Fruit fly (Drosophila melanogaster) whole organism, embryonic: ENCODE results near the gene Fkbp59.
A peak's percentile ranks its signal among the peaks of the same experiment; 100 is the strongest.

Experiments
- CG10321 ChIP-seq: fragments of 200-800 bp; sonication (Bioruptor generic); IDR thresholded peaks from 2 replicates; pipeline ENCODE4 v1.3.6; 2022; ENCODE audit warnings: missing biosample characterization, missing genetic modification characterization
- CG10462 ChIP-seq: fragments of 200-800 bp; sonication (Bioruptor generic); optimal IDR thresholded peaks from 2 replicates; lab custom pipeline; 2016; ENCODE audit warnings: missing biosample characterization, missing genetic modification characterization
- CG10654 ChIP-seq: fragments of 200-800 bp; sonication (Bioruptor generic); optimal IDR thresholded peaks from 2 replicates; lab custom pipeline; 2016; ENCODE audit warnings: missing biosample characterization, missing genetic modification characterization
- CG11093 ChIP-seq: fragments of 200-800 bp; sonication (Bioruptor generic); IDR thresholded peaks from 3 replicates; pipeline ENCODE4 v1.3.6; 2022; ENCODE audit warnings: missing biosample characterization, missing genetic modification characterization
- CG11504 ChIP-seq: fragments of 200-800 bp; sonication (Bioruptor generic); optimal IDR thresholded peaks from 3 replicates; lab custom pipeline; 2019; ENCODE audit warnings: missing biosample characterization, mild to moderate bottlenecking, missing genetic modification characterization, moderate library complexity
- CG11695 ChIP-seq: fragments of 200-800 bp; sonication (Bioruptor generic); IDR thresholded peaks from 3 replicates; pipeline ENCODE4 v1.3.6; 2022; ENCODE audit warnings: missing biosample characterization, missing genetic modification characterization
- CG11696 ChIP-seq: fragments of 200-800 bp; sonication (Bioruptor generic); IDR thresholded peaks from 2 replicates; pipeline ENCODE4 v1.3.6; 2022; ENCODE audit warnings: missing biosample characterization, missing genetic modification characterization
- CG14710 ChIP-seq: fragments of 200-800 bp; sonication (Bioruptor generic); optimal IDR thresholded peaks from 3 replicates; lab custom pipeline; 2019; ENCODE audit warnings: missing biosample characterization, mild to moderate bottlenecking, missing genetic modification characterization, moderate library complexity
- CG15479 ChIP-seq: fragments of 200-800 bp; sonication (Bioruptor generic); optimal IDR thresholded peaks from 3 replicates; lab custom pipeline; 2019; ENCODE audit warnings: missing biosample characterization, mild to moderate bottlenecking, missing genetic modification characterization, moderate library complexity
- CG15514 ChIP-seq: fragments of 200-800 bp; sonication (Bioruptor generic); optimal IDR thresholded peaks from 3 replicates; lab custom pipeline; 2017; ENCODE audit warnings: missing biosample characterization, missing genetic modification characterization, mild to moderate bottlenecking, moderate library complexity, missing genetic modification reagents
- CG16815 ChIP-seq: fragments of 200-800 bp; sonication (Bioruptor generic); optimal IDR thresholded peaks from 3 replicates; lab custom pipeline; 2017; ENCODE audit warnings: missing biosample characterization, mild to moderate bottlenecking, missing genetic modification characterization
- CG16863 ChIP-seq: fragments of 200-800 bp; sonication (Bioruptor generic); optimal IDR thresholded peaks from 3 replicates; lab custom pipeline; 2016; ENCODE audit warnings: missing biosample characterization, missing genetic modification characterization
- CG1792 ChIP-seq: fragments of 200-800 bp; sonication (Bioruptor generic); optimal IDR thresholded peaks from 2 replicates; lab custom pipeline; 2016; ENCODE audit warnings: missing biosample characterization, missing genetic modification characterization
- CG18011 ChIP-seq: fragments of 200-800 bp; sonication (Bioruptor generic); optimal IDR thresholded peaks from 2 replicates; lab custom pipeline; 2017; ENCODE audit warnings: missing biosample characterization, missing genetic modification characterization, mild to moderate bottlenecking, moderate library complexity, missing genotype
- CG2120 ChIP-seq: fragments of 200-800 bp; sonication (Bioruptor generic); optimal IDR thresholded peaks from 3 replicates; lab custom pipeline; 2016; ENCODE audit warnings: missing biosample characterization, missing genetic modification characterization
- CG33213 ChIP-seq: fragments of 200-800 bp; sonication (Bioruptor generic); optimal IDR thresholded peaks from 3 replicates; lab custom pipeline; 2016; ENCODE audit warnings: missing biosample characterization, missing genetic modification characterization
- CG3995 ChIP-seq: fragments of 200-800 bp; sonication (Bioruptor generic); optimal IDR thresholded peaks from 3 replicates; lab custom pipeline; 2016; ENCODE audit warnings: missing biosample characterization, missing genetic modification characterization
- CG8290 ChIP-seq, 3 experiments: fragments of 200-800 bp; sonication (Bioruptor generic); optimal IDR thresholded peaks; 2 replicates each; lab custom pipeline; 2016 to 2019; ENCODE audit warnings: missing biosample characterization in 3 of 3, missing genetic modification characterization in 3 of 3, mild to moderate bottlenecking in 2 of 3, moderate library complexity in 1 of 3
- CG8359 ChIP-seq: fragments of 200-800 bp; sonication (Bioruptor generic); optimal IDR thresholded peaks from 2 replicates; lab custom pipeline; 2017; ENCODE audit warnings: missing biosample characterization, mild to moderate bottlenecking, missing genetic modification characterization, borderline replicate concordance
- CG8478 ChIP-seq: fragments of >200 bp; optimal IDR thresholded peaks from 2 replicates; lab custom pipeline; 2018
- Dek ChIP-seq: fragments of 200-800 bp; sonication (Bioruptor generic); optimal IDR thresholded peaks from 3 replicates; lab custom pipeline; 2019; ENCODE audit warnings: missing biosample characterization, mild to moderate bottlenecking, missing genetic modification characterization, moderate library complexity
- Fer1 ChIP-seq: fragments of 200-800 bp; sonication (Bioruptor generic); optimal IDR thresholded peaks from 2 replicates; lab custom pipeline; 2017; ENCODE audit warnings: missing biosample characterization, mild to moderate bottlenecking, missing genetic modification characterization
- Fer3 ChIP-seq: fragments of 200-800 bp; sonication (Bioruptor generic); optimal IDR thresholded peaks from 2 replicates; lab custom pipeline; 2018; ENCODE audit warnings: missing biosample characterization, mild to moderate bottlenecking, missing genetic modification characterization, moderate library complexity
- HLH4C ChIP-seq: fragments of 200-800 bp; sonication (Bioruptor generic); IDR thresholded peaks from 3 replicates; pipeline ENCODE4 v1.3.6; 2022; ENCODE audit warnings: missing biosample characterization, missing genetic modification characterization; ENCODE audit not compliant: partially characterized antibody
- Hr51 ChIP-seq, 2 experiments: fragments of 200-800 bp; sonication (Bioruptor generic); optimal IDR thresholded peaks; 2 replicates in 1 of 2; 3 replicates in 1 of 2; lab custom pipeline; 2016 to 2018; ENCODE audit warnings: missing biosample characterization in 2 of 2, missing genetic modification characterization in 2 of 2, mild to moderate bottlenecking in 1 of 2, moderate library complexity in 1 of 2
- Kr ChIP-seq: fragments of 200-800 bp; sonication (Bioruptor generic); optimal IDR thresholded peaks from 2 replicates; lab custom pipeline; 2017; ENCODE audit warnings: missing biosample characterization, mild to moderate bottlenecking, missing genetic modification characterization
- Lhr ChIP-seq: fragments of 200-800 bp; sonication (Bioruptor generic); optimal IDR thresholded peaks from 3 replicates; lab custom pipeline; 2017; ENCODE audit warnings: mild to moderate bottlenecking, missing biosample characterization, missing genetic modification reagents, missing genetic modification characterization
- Med ChIP-seq: fragments of 200-800 bp; sonication (Bioruptor generic); peaks from one replicate; lab custom pipeline; 2016; ENCODE audit warnings: missing biosample characterization, missing genetic modification characterization, mild to moderate bottlenecking, inconsistent platforms, moderate library complexity
- Ravus ChIP-seq: fragments of 200-800 bp; sonication (Bioruptor generic); IDR thresholded peaks from 2 replicates; pipeline ENCODE4 v1.3.6; 2022; ENCODE audit warnings: missing biosample characterization, missing genetic modification characterization
- Rfx ChIP-seq: fragments of 200-800 bp; sonication (Bioruptor generic); IDR thresholded peaks from 2 replicates; pipeline ENCODE4 v1.3.6; 2022; ENCODE audit warnings: missing biosample characterization, missing genetic modification characterization
- Sox102F ChIP-seq: fragments of 200-800 bp; sonication (Bioruptor generic); optimal IDR thresholded peaks from 2 replicates; lab custom pipeline; 2018; ENCODE audit warnings: missing biosample characterization, mild to moderate bottlenecking, missing genetic modification characterization, moderate library complexity
- bowl ChIP-seq: fragments of 200-800 bp; sonication (Bioruptor generic); IDR thresholded peaks from 2 replicates; pipeline ENCODE4 v1.3.6; 2022; ENCODE audit warnings: missing biosample characterization, missing genetic modification characterization
- ci ChIP-seq: fragments of 200-800 bp; sonication (Bioruptor generic); IDR thresholded peaks from 3 replicates; pipeline ENCODE4 v1.3.6; 2022; ENCODE audit warnings: missing biosample characterization, missing genetic modification characterization
- dm ChIP-seq: fragments of 200-800 bp; sonication (Bioruptor generic); optimal IDR thresholded peaks from 3 replicates; lab custom pipeline; 2016; ENCODE audit warnings: missing biosample characterization, missing genetic modification characterization
- esg ChIP-seq: fragments of 200-800 bp; sonication (Bioruptor generic); conservative IDR thresholded peaks from 2 replicates; pipeline ENCODE4 v1.3.6; 2022; ENCODE audit warnings: missing biosample characterization, missing genetic modification characterization
- ewg ChIP-seq: fragments of 200-800 bp; sonication (Bioruptor generic); optimal IDR thresholded peaks from 3 replicates; lab custom pipeline; 2017; ENCODE audit warnings: mild to moderate bottlenecking, missing biosample characterization, missing genetic modification reagents, missing genetic modification characterization
- gsb-n ChIP-seq: fragments of 200-800 bp; sonication (Bioruptor generic); optimal IDR thresholded peaks from 3 replicates; lab custom pipeline; 2018; ENCODE audit warnings: missing biosample characterization, mild to moderate bottlenecking, missing genetic modification characterization
- h ChIP-seq: fragments of >200 bp; optimal IDR thresholded peaks from 2 replicates; lab custom pipeline; 2017
- lbe ChIP-seq: fragments of 200-800 bp; sonication (Bioruptor generic); optimal IDR thresholded peaks from 2 replicates; lab custom pipeline; 2016; ENCODE audit warnings: missing biosample characterization, mild to moderate bottlenecking, missing genetic modification characterization
- lov ChIP-seq, 2 experiments: fragments of 200-800 bp in 1 of 2; fragments of >200 bp in 1 of 2; sonication (Bioruptor generic) in 1 of 2; IDR thresholded peaks in 1 of 2; optimal IDR thresholded peaks in 1 of 2; 2 replicates in 1 of 2; 3 replicates in 1 of 2; pipeline versions ENCODE4 v1.3.6 to Lab custom; 2017 to 2022; ENCODE audit warnings: missing biosample characterization in 1 of 2, missing genetic modification characterization in 1 of 2
- mam ChIP-seq: fragments of 200-800 bp; sonication (Bioruptor generic); optimal IDR thresholded peaks from 3 replicates; lab custom pipeline; 2016; ENCODE audit warnings: missing biosample characterization, missing genetic modification characterization
- onecut ChIP-seq: fragments of 200-800 bp; sonication (Bioruptor generic); IDR thresholded peaks from 2 replicates; pipeline ENCODE4 v1.3.6; 2022; ENCODE audit warnings: missing biosample characterization, missing genetic modification characterization
- otp ChIP-seq: fragments of 200-800 bp; sonication (Bioruptor generic); IDR thresholded peaks from 3 replicates; pipeline ENCODE4, ENCODE4 v1.3.6; 2022; ENCODE audit warnings: missing biosample characterization, missing genetic modification characterization
- pho ChIP-seq: fragments of 200-800 bp; sonication (Bioruptor generic); optimal IDR thresholded peaks from 2 replicates; lab custom pipeline; 2016; ENCODE audit warnings: missing biosample characterization, missing genetic modification characterization
- schlank ChIP-seq: fragments of 200-800 bp; sonication (Bioruptor generic); optimal IDR thresholded peaks from 2 replicates; lab custom pipeline; 2018; ENCODE audit warnings: missing biosample characterization, mild to moderate bottlenecking, missing genetic modification characterization
- sens ChIP-seq: fragments of 200-800 bp; sonication (Bioruptor generic); peaks from one replicate; lab custom pipeline; 2016; ENCODE audit warnings: missing biosample characterization, missing genetic modification characterization
- slbo ChIP-seq: fragments of 200-800 bp; sonication (Bioruptor generic); IDR thresholded peaks from 2 replicates; pipeline ENCODE4 v1.3.6; 2022; ENCODE audit warnings: missing biosample characterization, missing genetic modification characterization
- slp2 ChIP-seq: fragments of 200-800 bp; sonication (Bioruptor generic); optimal IDR thresholded peaks from 2 replicates; lab custom pipeline; 2016; ENCODE audit warnings: missing biosample characterization, missing genetic modification characterization
- tgo ChIP-seq: fragments of 200-800 bp; sonication (Bioruptor generic); IDR thresholded peaks from 3 replicates; pipeline ENCODE4 v1.3.6; 2022; ENCODE audit warnings: missing biosample characterization, missing genetic modification characterization
- ttk ChIP-seq: fragments of 200-800 bp; sonication (Bioruptor generic); IDR thresholded peaks from 2 replicates; pipeline ENCODE4 v2.1.2; 2022; ENCODE audit warnings: missing biosample characterization, missing genetic modification characterization
- zfh2 ChIP-seq: fragments of 200-800 bp; sonication (Bioruptor generic); optimal IDR thresholded peaks from 2 replicates; lab custom pipeline; 2016; ENCODE audit warnings: missing biosample characterization, missing genetic modification characterization

The Fkbp59 gene

DNA sequence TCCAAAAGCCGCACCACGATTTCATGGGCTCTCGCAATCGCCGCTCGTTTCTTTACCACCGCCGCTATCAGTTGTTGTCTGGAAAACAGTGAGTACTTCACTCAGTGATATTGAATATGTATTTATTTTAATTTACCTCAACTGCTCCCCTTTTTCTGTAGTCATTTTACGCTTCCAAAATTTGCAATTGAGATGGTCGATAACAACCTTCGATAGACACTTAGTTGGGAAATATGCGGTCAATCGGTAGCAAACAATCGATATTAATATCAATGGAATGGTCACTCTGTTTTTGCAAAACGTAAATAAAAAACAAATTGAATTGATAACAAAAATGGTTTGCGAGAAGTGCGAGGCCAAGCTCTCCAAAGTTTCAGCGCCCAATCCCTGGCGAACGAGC is 2.8 kb downstream of the Fkbp59 start, which contains the start of the genes CG34183 and CG4537 (continued):
- TF ChIP-seq ci (peak; percentile 13; the same call in 1 of the 3 replicates), pho (GFP tag; lab: Kevin White, UChicago) (no peak), Fer3 (no peak), slp2 (GFP tag; lab: Kevin White, UChicago) (no peak), h (lab: Kevin White, UChicago) (no peak), CG14710 (peak; percentile 35), schlank (tag; lab: Kevin White, UChicago) (no peak), Rfx (peak; percentile 39; the same call in 1 of the 2 replicates), tgo (GFP tag; lab: Robert Waterston, UW) (no peak), Kr (GFP tag; lab: Kevin White, UChicago) (no peak), onecut (GFP tag; lab: Robert Waterston, UW) (no peak), bowl (GFP tag; lab: Robert Waterston, UW) (no peak), lov (optimal IDR thresholded peaks at IDR 0.05; lab: Kevin White, UChicago) (no peak), lov (GFP tag; IDR thresholded peaks at IDR 0.05; lab: Robert Waterston, UW) (no peak), gsb-n (no peak), CG16815 (GFP tag; lab: Kevin White, UChicago) (no peak), ewg (GFP tag; lab: Kevin White, UChicago) (no peak), mam (GFP tag; lab: Kevin White, UChicago) (no peak), slbo (peak; percentile 21; the same call in 1 of the 2 replicates), ttk (GFP tag; lab: Robert Waterston, UW) (no peak), CG8290 (GFP tag; optimal IDR thresholded peaks at IDR 0.05; lab: Kevin White, UChicago) (no peak), CG8290 (tag; optimal IDR thresholded peaks at IDR 0.05; lab: Kevin White, UChicago) (peak in 1 of 2 experiments; percentile 34), CG8359 (GFP tag; lab: Kevin White, UChicago) (no peak), CG8478 (lab: Kevin White, UChicago) (no peak), lbe (no peak), Dek (tag; lab: Kevin White, UChicago) (no peak), sens (GFP tag; lab: Kevin White, UChicago) (peak; percentile 58), CG33213 (no peak), HLH4C (peak; percentile 90), dm (GFP tag; lab: Kevin White, UChicago) (no peak), CG10654 (GFP tag; lab: Kevin White, UChicago) (no peak), CG18011 (GFP tag; lab: Kevin White, UChicago) (no peak), CG1792 (GFP tag; lab: Kevin White, UChicago) (no peak), CG15479 (GFP tag; lab: Kevin White, UChicago) (no peak), CG10321 (GFP tag; lab: Robert Waterston, UW) (no peak), CG11504 (tag; lab: Kevin White, UChicago) (no peak), otp (GFP tag; lab: Robert Waterston, UW) (no peak), Ravus (GFP tag; lab: Robert Waterston, UW) (no peak), Lhr (GFP tag; lab: Kevin White, UChicago) (no peak), Fer1 (GFP tag; lab: Kevin White, UChicago) (no peak), CG16863 (GFP tag; lab: Kevin White, UChicago) (no peak), CG11695 (no peak), CG10462 (GFP tag; lab: Kevin White, UChicago) (no peak), Sox102F (GFP tag; lab: Kevin White, UChicago) (no peak), zfh2 (no peak), esg (GFP tag; lab: Robert Waterston, UW) (no peak), CG2120 (GFP tag; lab: Kevin White, UChicago) (peak; percentile 5), Med (GFP tag; lab: Kevin White, UChicago) (no peak), CG11093 (GFP tag; lab: Robert Waterston, UW) (no peak), CG15514 (peak; percentile 39), CG11696 (GFP tag; lab: Robert Waterston, UW) (no peak), CG3995 (GFP tag; lab: Kevin White, UChicago) (no peak), Hr51 (GFP tag; optimal IDR thresholded peaks at IDR 0.05; lab: Kevin White, UChicago) (no peak)
